Fruit fly (Drosophila melanogaster) whole organism, adult: ENCODE results near the gene Pop4.

Experiments
- CG11617 ChIP-seq: fragments of 200-800 bp; sonication (Bioruptor generic); optimal IDR thresholded peaks from 2 replicates; lab custom pipeline; 2017; ENCODE audit warnings: mild to moderate bottlenecking, missing biosample characterization, missing genetic modification reagents, missing genetic modification characterization
- CG14711 ChIP-seq: fragments of 200-800 bp; sonication (Bioruptor generic); optimal IDR thresholded peaks from 2 replicates; lab custom pipeline; 2018; ENCODE audit warnings: missing biosample characterization, mild to moderate bottlenecking, missing genetic modification characterization, moderate library complexity
- CG33017 ChIP-seq: fragments of 200-800 bp; sonication (Bioruptor generic); optimal IDR thresholded peaks from 2 replicates; lab custom pipeline; 2018; ENCODE audit warnings: missing biosample characterization, mild to moderate bottlenecking, missing genetic modification characterization, moderate library complexity
- Clk ChIP-seq: fragments of 200-800 bp; sonication (Bioruptor generic); optimal IDR thresholded peaks from 2 replicates; lab custom pipeline; 2017; ENCODE audit warnings: missing biosample characterization, missing genetic modification characterization
- Mnt ChIP-seq: fragments of 200-800 bp; sonication (Bioruptor generic); optimal IDR thresholded peaks from 2 replicates; lab custom pipeline; 2016; ENCODE audit warnings: missing biosample characterization, mild to moderate bottlenecking, missing genetic modification characterization
- cic ChIP-seq: fragments of 200-800 bp; sonication (Bioruptor generic); optimal IDR thresholded peaks from 2 replicates; lab custom pipeline; 2017; ENCODE audit warnings: missing biosample characterization, mild to moderate bottlenecking, missing genetic modification characterization, moderate library complexity
- tj ChIP-seq: fragments of 200-800 bp; sonication (Bioruptor generic); optimal IDR thresholded peaks from 3 replicates; lab custom pipeline; 2017; ENCODE audit warnings: missing biosample characterization, mild to moderate bottlenecking, missing genetic modification characterization, moderate library complexity

DNA sequence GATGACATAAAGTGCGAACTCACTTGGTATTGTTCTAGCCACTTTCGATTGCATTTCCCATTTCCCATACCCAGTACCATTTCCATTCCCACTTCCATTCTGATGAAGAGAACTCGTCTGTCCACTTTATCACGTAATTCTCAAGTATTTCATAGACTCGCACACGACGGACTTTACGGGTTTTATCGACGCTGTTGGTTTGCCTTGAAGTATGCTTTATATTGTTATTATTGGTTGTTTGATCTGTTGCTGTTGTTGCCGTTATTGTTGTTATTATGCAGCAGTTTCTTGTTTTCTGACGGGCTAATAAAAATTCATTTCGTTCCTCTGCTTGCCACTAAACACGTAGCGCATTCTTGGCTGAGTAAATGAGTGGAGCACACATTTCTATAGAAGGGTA lies 25.9 kb downstream of the Pop4 start:
- no peak for TF ChIP-seq cic (GFP tag; lab: Kevin White, UChicago)
- no peak for TF ChIP-seq CG33017 (tag; lab: Kevin White, UChicago)
- no peak for TF ChIP-seq tj (GFP tag; lab: Kevin White, UChicago)
- no peak for TF ChIP-seq Mnt
- TF ChIP-seq Clk (GFP tag; lab: Kevin White, UChicago), result no peak
- no peak for TF ChIP-seq CG14711
- TF ChIP-seq CG11617 (GFP tag; lab: Kevin White, UChicago), result no peak
